Fruit fly (Drosophila melanogaster): ENCODE measurements around the gene promL.

Gene promL

DNA sequence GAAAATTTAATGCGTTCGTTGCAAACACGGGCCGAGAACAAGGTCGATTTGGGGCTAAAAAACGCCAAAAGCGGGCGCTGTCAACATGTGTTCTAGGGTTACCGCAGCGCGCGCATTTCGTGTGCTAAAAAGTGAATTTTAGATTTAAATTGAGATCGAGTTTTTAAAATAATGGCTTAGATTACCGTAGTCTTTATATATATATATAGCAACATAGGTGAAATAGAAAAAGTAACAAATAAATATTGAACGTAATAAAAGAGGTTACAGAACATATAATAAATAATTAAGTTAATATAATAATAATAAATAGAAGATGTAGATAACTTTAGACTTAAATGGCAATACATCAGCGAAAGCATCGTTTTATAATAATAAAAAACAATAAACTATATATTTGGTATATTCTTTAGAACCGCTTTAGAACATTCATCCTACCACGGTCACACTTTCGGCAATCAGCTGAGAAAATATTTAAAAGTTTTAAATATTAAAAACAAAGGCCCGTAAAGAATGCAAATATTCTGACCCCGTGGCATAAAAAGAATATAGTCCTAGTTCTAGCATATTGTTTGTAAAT, 15.9 kb upstream of the promL start, which contains the start of the genes CG11537 and Alg2:
Gene CG11537, minus strand, starts transcription at position 75 of the 580 bp plus-strand sequence.
Gene Alg2, plus strand, starts transcription at position 426 of the 580 bp plus-strand sequence.
- TF ChIP-seq HLH106 (tag; optimal IDR thresholded peaks at IDR 0.05) (peak; percentile 22), OdsH (GFP tag; optimal IDR thresholded peaks at IDR 0.05) (no peak), sage (GFP tag; optimal IDR thresholded peaks at IDR 0.05) (no peak), jim (GFP tag; optimal IDR thresholded peaks at IDR 0.05) (no peak), Hnf4 (GFP tag; optimal IDR thresholded peaks at IDR 0.05) (no peak), brk (GFP tag; optimal IDR thresholded peaks at IDR 0.05) (no peak), rgr (GFP tag; optimal IDR thresholded peaks at IDR 0.05) (peak; percentile 29), psq (GFP tag; optimal IDR thresholded peaks at IDR 0.05) (peak; percentile 0), dl (GFP tag; optimal IDR thresholded peaks at IDR 0.05; ENCODE audit: insufficient read depth in 1 of 2, partially characterized antibody in 2 of 2) (no peak), br (GFP tag; optimal IDR thresholded peaks at IDR 0.05) (no peak), usp (GFP tag; optimal IDR thresholded peaks at IDR 0.05) (no peak), GATAd (GFP tag; optimal IDR thresholded peaks at IDR 0.05) (no peak), Myc (optimal IDR thresholded peaks at IDR 0.05) (peak; percentile 35), foxo (GFP tag; optimal IDR thresholded peaks at IDR 0.05) (peak in 1 of 2 experiments; percentile 27), Jra (GFP tag; optimal IDR thresholded peaks at IDR 0.05) (no peak), h (GFP tag; optimal IDR thresholded peaks at IDR 0.05) (no peak), CrebA (GFP tag; optimal IDR thresholded peaks at IDR 0.05; ENCODE audit: borderline replicate concordance) (no peak), CG32264 (GFP tag; optimal IDR thresholded peaks at IDR 0.05) (no peak), CG9705 (GFP tag; optimal IDR thresholded peaks at IDR 0.05) (no peak), Mio (GFP tag; optimal IDR thresholded peaks at IDR 0.05) (no peak), Rel (GFP tag; optimal IDR thresholded peaks at IDR 0.05) (no peak), Rel (tag; optimal IDR thresholded peaks at IDR 0.05) (peak; percentile 4), tai (GFP tag; optimal IDR thresholded peaks at IDR 0.05) (no peak), Sp1 (GFP tag; optimal IDR thresholded peaks at IDR 0.05) (peak; percentile 13)

DNA sequence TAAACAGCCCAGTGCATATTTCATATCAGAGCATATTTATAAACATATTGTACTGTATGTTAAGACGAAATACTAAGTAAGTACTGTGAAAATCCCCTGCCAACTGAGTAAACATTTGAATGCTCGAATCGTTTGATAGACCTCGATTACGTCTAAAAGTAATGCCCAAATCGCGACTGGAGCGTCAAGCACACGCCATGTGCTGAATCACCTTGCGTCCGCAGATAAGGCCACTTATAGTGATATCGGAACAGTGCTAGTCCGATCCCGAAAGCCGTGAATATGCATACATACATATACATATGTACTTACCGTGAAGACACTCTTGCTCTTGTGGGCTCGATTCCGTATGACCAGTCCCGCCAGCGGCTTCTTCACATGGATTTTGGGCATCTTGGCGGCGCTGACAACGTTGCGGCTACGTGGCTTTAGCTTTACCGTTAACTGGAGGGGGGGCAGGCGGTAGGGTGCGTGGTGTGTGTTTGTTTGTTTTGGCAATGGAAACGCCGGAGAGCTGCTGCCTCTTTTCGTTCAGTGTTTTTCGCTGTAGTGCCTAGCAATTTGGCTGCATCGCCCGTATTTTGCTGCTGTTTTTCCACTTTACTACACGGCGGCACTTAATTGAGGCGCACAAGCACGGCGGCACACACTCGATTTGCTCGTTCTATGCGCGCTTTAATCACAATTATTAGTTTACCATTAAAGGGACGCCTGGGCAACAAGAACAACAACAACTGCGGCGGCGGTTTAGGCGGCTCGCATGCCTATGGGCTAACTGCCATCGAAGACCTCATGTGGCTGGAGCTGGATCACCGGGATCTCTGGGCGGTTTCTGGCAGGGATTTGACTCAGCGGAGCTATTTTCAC, 15.2 kb upstream of the promL start:
- TF ChIP-seq dsf (GFP tag; optimal IDR thresholded peaks at IDR 0.05; ENCODE audit: borderline replicate concordance) (no peak), br (GFP tag; optimal IDR thresholded peaks at IDR 0.05) (no peak), Mio (GFP tag; optimal IDR thresholded peaks at IDR 0.05) (no peak), GATAd (GFP tag; optimal IDR thresholded peaks at IDR 0.05) (no peak), pan (optimal IDR thresholded peaks at IDR 0.05) (no peak), Rel (GFP tag; optimal IDR thresholded peaks at IDR 0.05) (no peak), Rel (tag; optimal IDR thresholded peaks at IDR 0.05) (peak; percentile 33), sv (GFP tag; optimal IDR thresholded peaks at IDR 0.05) (no peak), h (GFP tag; optimal IDR thresholded peaks at IDR 0.05) (peak; percentile 61), ey (GFP tag; optimal IDR thresholded peaks at IDR 0.05) (no peak)

DNA sequence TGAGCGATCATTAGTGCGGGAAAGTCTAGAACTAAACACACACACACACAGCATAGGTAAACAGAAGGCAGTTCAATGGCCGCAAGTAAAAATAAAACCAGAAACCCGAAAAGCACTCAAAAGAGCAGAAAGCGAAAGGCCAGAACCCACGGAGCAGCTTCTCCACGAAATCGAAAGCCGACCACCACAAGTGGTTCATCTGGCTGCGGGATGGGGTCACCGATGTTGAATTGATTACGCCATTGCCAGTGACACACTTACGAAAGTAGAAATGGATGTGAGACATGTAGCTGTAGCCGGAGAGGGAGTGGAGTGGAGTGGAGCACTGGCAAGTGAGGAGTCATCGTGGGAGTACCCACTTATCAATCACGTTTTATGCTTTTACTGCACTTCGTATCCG, 13.9 kb upstream of the promL start:
- TF ChIP-seq foxo (GFP tag; optimal IDR thresholded peaks at IDR 0.05) (no peak), N (GFP tag; optimal IDR thresholded peaks at IDR 0.05) (no peak), HLH106 (tag; optimal IDR thresholded peaks at IDR 0.05) (no peak), brk (GFP tag; optimal IDR thresholded peaks at IDR 0.05) (no peak), psq (GFP tag; optimal IDR thresholded peaks at IDR 0.05) (no peak), br (GFP tag; optimal IDR thresholded peaks at IDR 0.05) (no peak), Abd-B (GFP tag; optimal IDR thresholded peaks at IDR 0.05) (no peak), Hnf4 (GFP tag; optimal IDR thresholded peaks at IDR 0.05) (no peak), Dif (GFP tag; optimal IDR thresholded peaks at IDR 0.05; ENCODE audit: partially characterized antibody) (no peak), dl (GFP tag; optimal IDR thresholded peaks at IDR 0.05; ENCODE audit: insufficient read depth in 1 of 2, partially characterized antibody in 2 of 2) (no peak), Sp1 (GFP tag; optimal IDR thresholded peaks at IDR 0.05) (no peak), dmrt93B (GFP tag; optimal IDR thresholded peaks at IDR 0.05) (no peak), Hr83 (GFP tag; optimal IDR thresholded peaks at IDR 0.05; ENCODE audit: poor library complexity, severe bottlenecking) (no peak), sv (GFP tag; optimal IDR thresholded peaks at IDR 0.05) (no peak), pan (optimal IDR thresholded peaks at IDR 0.05) (no peak), Myc (optimal IDR thresholded peaks at IDR 0.05) (no peak), dsf (GFP tag; optimal IDR thresholded peaks at IDR 0.05; ENCODE audit: borderline replicate concordance) (no peak), rgr (GFP tag; optimal IDR thresholded peaks at IDR 0.05) (no peak), woc (GFP tag; optimal IDR thresholded peaks at IDR 0.05) (no peak), lola (GFP tag; optimal IDR thresholded peaks at IDR 0.05) (no peak)

Data from whole organism, wandering third instar larva.